Fruit fly (Drosophila melanogaster): Measurements from ENCODE around the gene CG15533.

DNA sequence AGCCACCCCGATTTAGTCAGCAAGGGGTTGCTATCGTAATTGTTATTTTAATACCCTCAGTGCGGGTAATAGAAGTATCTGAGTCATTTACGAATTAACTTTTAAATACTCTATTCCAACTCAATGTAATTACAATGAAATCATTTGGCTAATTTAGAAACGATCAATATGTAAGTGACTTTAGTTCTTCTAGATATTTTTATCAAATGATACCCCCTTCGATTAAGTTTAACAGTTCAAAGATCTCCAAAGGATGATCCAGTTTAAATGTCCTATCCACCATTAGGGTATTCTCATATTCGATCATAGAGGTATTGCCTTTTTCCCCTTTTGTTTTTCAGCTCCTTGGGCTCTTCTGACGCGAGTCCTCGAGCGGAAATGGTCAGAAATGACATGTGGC, 34.7 kb upstream of the CG15533 start:
- no peak for TF ChIP-seq CG8478 (optimal IDR thresholded peaks at IDR 0.05)
- no peak for TF ChIP-seq CTCF (optimal IDR thresholded peaks at IDR 0.05)
